Fruit fly (Drosophila melanogaster): ENCODE data around the gene CG18223.

- TF ChIP-seq Clk (GFP tag; optimal IDR thresholded peaks at IDR 0.05) (no peak), CG14711 (tag; optimal IDR thresholded peaks at IDR 0.05) (no peak), CG7101 (tag; optimal IDR thresholded peaks at IDR 0.05) (no peak)
Measured at dm6 chr3L:18901411-18901810, 18.7 kb downstream of the CG18223 start, which contains the start of the genes arx and CG6843.

Measured in whole organism, adult.